Worm (Caenorhabditis elegans): ENCODE data around the gene C50E10.1.

ce11 chrII:12263971-12264554 is 38.2 kb downstream of the C50E10.1 start, which contains the start of gene faxc-1:
- TF ChIP-seq dve-1 (tag; optimal IDR thresholded peaks at IDR 0.05) (no peak), eyg-1 (tag; optimal IDR thresholded peaks at IDR 0.05) (no peak), ama-1 (optimal IDR thresholded peaks at IDR 0.05) (no peak), hlh-30 (tag; optimal IDR thresholded peaks at IDR 0.05; ENCODE audit: insufficient read depth) (no peak), fkh-10 (GFP tag; optimal IDR thresholded peaks at IDR 0.05) (no peak), pag-3 (tag; optimal IDR thresholded peaks at IDR 0.05; ENCODE audit: borderline replicate concordance) (no peak), lin-11 (tag; optimal IDR thresholded peaks at IDR 0.05) (no peak), npax-4 (tag; optimal IDR thresholded peaks at IDR 0.05) (no peak), pha-4 (tag; optimal IDR thresholded peaks at IDR 0.05) (no peak), pha-2 (tag; optimal IDR thresholded peaks at IDR 0.05) (no peak), nhr-11 (tag; optimal IDR thresholded peaks at IDR 0.05) (no peak), pros-1 (tag; optimal IDR thresholded peaks at IDR 0.05) (no peak)
